Fruit fly (Drosophila melanogaster) whole organism, embryonic: Measurements from ENCODE around the gene SNRPG.

Experiments
- Ada2b ChIP-seq: fragments of 200-800 bp; sonication (Bioruptor generic); IDR thresholded peaks from 2 replicates; pipeline ENCODE4 v1.3.6; 2022; ENCODE audit warnings: missing biosample characterization, missing genetic modification characterization
- BtbVII ChIP-seq: fragments of 200-800 bp; sonication (Bioruptor generic); optimal IDR thresholded peaks from 3 replicates; lab custom pipeline; 2017; ENCODE audit warnings: missing biosample characterization, mild to moderate bottlenecking, missing genetic modification characterization
- CG10366 ChIP-seq: fragments of 200-800 bp; sonication (Bioruptor generic); IDR thresholded peaks from 2 replicates; pipeline ENCODE4 v1.3.6; 2022; ENCODE audit warnings: missing biosample characterization, missing genetic modification characterization
- CG10462 ChIP-seq: fragments of 200-800 bp; sonication (Bioruptor generic); optimal IDR thresholded peaks from 2 replicates; lab custom pipeline; 2016; ENCODE audit warnings: missing biosample characterization, missing genetic modification characterization
- CG10654 ChIP-seq: fragments of 200-800 bp; sonication (Bioruptor generic); optimal IDR thresholded peaks from 2 replicates; lab custom pipeline; 2016; ENCODE audit warnings: missing biosample characterization, missing genetic modification characterization
- CG11696 ChIP-seq: fragments of 200-800 bp; sonication (Bioruptor generic); IDR thresholded peaks from 2 replicates; pipeline ENCODE4 v1.3.6; 2022; ENCODE audit warnings: missing biosample characterization, missing genetic modification characterization
- CG12942 ChIP-seq: fragments of 200-800 bp; sonication (Bioruptor generic); optimal IDR thresholded peaks from 3 replicates; lab custom pipeline; 2016; ENCODE audit warnings: missing biosample characterization, missing genetic modification characterization
- CG13775 ChIP-seq: fragments of 200-800 bp; sonication (Bioruptor generic); optimal IDR thresholded peaks from 3 replicates; lab custom pipeline; 2017; ENCODE audit warnings: missing biosample characterization, mild to moderate bottlenecking, missing genetic modification characterization
- CG14014 ChIP-seq: fragments of 200-800 bp; sonication (Bioruptor generic); IDR thresholded peaks from 2 replicates; pipeline ENCODE4 v1.3.6; 2022; ENCODE audit warnings: missing biosample characterization, missing genetic modification characterization
- CG14710 ChIP-seq: fragments of 200-800 bp; sonication (Bioruptor generic); optimal IDR thresholded peaks from 3 replicates; lab custom pipeline; 2019; ENCODE audit warnings: missing biosample characterization, mild to moderate bottlenecking, missing genetic modification characterization, moderate library complexity
- CG15073 ChIP-seq: fragments of 200-800 bp; sonication (Bioruptor generic); optimal IDR thresholded peaks from 2 replicates; lab custom pipeline; 2016; ENCODE audit warnings: missing biosample characterization, missing genetic modification characterization
- CG1792 ChIP-seq: fragments of 200-800 bp; sonication (Bioruptor generic); optimal IDR thresholded peaks from 2 replicates; lab custom pipeline; 2016; ENCODE audit warnings: missing biosample characterization, missing genetic modification characterization
- CG18599 ChIP-seq: fragments of 200-800 bp; sonication (Bioruptor generic); optimal IDR thresholded peaks from 3 replicates; lab custom pipeline; 2017; ENCODE audit warnings: missing biosample characterization, missing genetic modification characterization, mild to moderate bottlenecking, moderate library complexity, missing genetic modification reagents
- CG30020 ChIP-seq: fragments of 200-800 bp; optimal IDR thresholded peaks from 2 replicates; lab custom pipeline; 2019; ENCODE audit warnings: missing biosample characterization, mild to moderate bottlenecking, missing genetic modification characterization, moderate library complexity
- CG31441 ChIP-seq: fragments of 200-800 bp; sonication (Bioruptor generic); IDR thresholded peaks from 2 replicates; pipeline ENCODE4 v1.3.6; 2022; ENCODE audit warnings: missing biosample characterization, missing genetic modification characterization
- CG32767 ChIP-seq: fragments of 200-800 bp; sonication (Bioruptor generic); IDR thresholded peaks from 2 replicates; pipeline ENCODE4 v1.3.6; 2022; ENCODE audit warnings: missing biosample characterization, missing genetic modification characterization
- CG4328 ChIP-seq: fragments of 200-800 bp; sonication (Bioruptor generic); optimal IDR thresholded peaks from 3 replicates; lab custom pipeline; 2017; ENCODE audit warnings: missing biosample characterization, missing genetic modification reagents, missing genetic modification characterization
- CG4404 ChIP-seq: fragments of 200-800 bp; sonication (Bioruptor generic); IDR thresholded peaks from 2 replicates; pipeline ENCODE4 v1.3.6; 2022; ENCODE audit warnings: missing biosample characterization, missing genetic modification characterization
- CG4424 ChIP-seq: fragments of 200-800 bp; sonication (Bioruptor generic); optimal IDR thresholded peaks from 3 replicates; lab custom pipeline; 2016; ENCODE audit warnings: missing biosample characterization, missing genetic modification characterization
- CG4730 ChIP-seq: fragments of 200-800 bp; sonication (Bioruptor generic); IDR thresholded peaks from 2 replicates; pipeline ENCODE4 v1.3.6; 2022; ENCODE audit warnings: missing biosample characterization, missing genetic modification characterization
- CG6689 ChIP-seq: fragments of 200-800 bp; sonication (Bioruptor generic); IDR thresholded peaks from 2 replicates; pipeline ENCODE4 v1.3.6; 2022; ENCODE audit warnings: missing biosample characterization, missing genetic modification characterization
- CG9437 ChIP-seq: fragments of 200-800 bp; sonication (Bioruptor generic); optimal IDR thresholded peaks from 2 replicates; lab custom pipeline; 2018; ENCODE audit warnings: missing biosample characterization, mild to moderate bottlenecking, missing genetic modification characterization
- CrebB ChIP-seq: fragments of 200-800 bp; sonication (Bioruptor generic); optimal IDR thresholded peaks from 3 replicates; lab custom pipeline; 2018; ENCODE audit warnings: missing biosample characterization, mild to moderate bottlenecking, missing genetic modification characterization
- Dip2 ChIP-seq: fragments of 200-800 bp; sonication (Bioruptor generic); IDR thresholded peaks from 2 replicates; pipeline ENCODE4 v1.3.6; 2022; ENCODE audit warnings: missing biosample characterization, missing genetic modification characterization
- Dip3 ChIP-seq: fragments of 200-800 bp; sonication (Bioruptor generic); optimal IDR thresholded peaks from 3 replicates; lab custom pipeline; 2016; ENCODE audit warnings: missing biosample characterization, missing genetic modification characterization
- Gsc ChIP-seq: fragments of 200-800 bp; sonication (Bioruptor generic); IDR thresholded peaks from 2 replicates; pipeline ENCODE4 v1.3.6; 2022; ENCODE audit warnings: missing biosample characterization, missing genetic modification characterization
- Hr39 ChIP-seq: fragments of >200 bp; optimal IDR thresholded peaks from 2 replicates; lab custom pipeline; 2017
- Lim3 ChIP-seq: fragments of 200-800 bp; sonication (Bioruptor generic); IDR thresholded peaks from 2 replicates; pipeline ENCODE4 v1.3.6; 2022; ENCODE audit warnings: missing biosample characterization, missing genetic modification characterization
- NfI ChIP-seq: fragments of 200-800 bp; sonication (Bioruptor generic); optimal IDR thresholded peaks from 3 replicates; lab custom pipeline; 2018; ENCODE audit warnings: missing biosample characterization, mild to moderate bottlenecking, missing genetic modification characterization, moderate library complexity
- Pdp1 ChIP-seq, 2 experiments: fragments of 200-800 bp; sonication (Bioruptor generic); optimal IDR thresholded peaks; 3 replicates each; lab custom pipeline; 2016; ENCODE audit warnings: missing biosample characterization in 2 of 2, missing genetic modification characterization in 2 of 2, mild to moderate bottlenecking in 1 of 2, moderate library complexity in 1 of 2
- Sox100B ChIP-seq: fragments of 200-800 bp; sonication (Bioruptor generic); optimal IDR thresholded peaks from 3 replicates; lab custom pipeline; 2018; ENCODE audit warnings: missing biosample characterization, mild to moderate bottlenecking, missing genetic modification characterization
- Sry-β ChIP-seq: fragments of 200-800 bp; sonication (Bioruptor generic); optimal IDR thresholded peaks from 2 replicates; lab custom pipeline; 2018; ENCODE audit warnings: missing biosample characterization, mild to moderate bottlenecking, missing genetic modification characterization, moderate library complexity
- YL-1 ChIP-seq: fragments of 200-800 bp; sonication (Bioruptor generic); optimal IDR thresholded peaks from 3 replicates; lab custom pipeline; 2017; ENCODE audit warnings: missing biosample characterization, mild to moderate bottlenecking, missing genetic modification characterization
- abd-A ChIP-seq: fragments of 200-800 bp; sonication (Bioruptor generic); optimal IDR thresholded peaks from 3 replicates; lab custom pipeline; 2019; ENCODE audit warnings: missing biosample characterization, mild to moderate bottlenecking, missing genetic modification characterization, moderate library complexity
- amos ChIP-seq: fragments of 200-800 bp; sonication (Bioruptor generic); IDR thresholded peaks from 2 replicates; pipeline ENCODE4 v1.3.6; 2022; ENCODE audit warnings: missing biosample characterization, missing genetic modification characterization; ENCODE audit not compliant: partially characterized antibody
- aop ChIP-seq: fragments of 200-800 bp; sonication (Bioruptor generic); IDR thresholded peaks from 2 replicates; pipeline ENCODE4 v1.3.6; 2022; ENCODE audit warnings: missing biosample characterization, missing genetic modification characterization
- ato ChIP-seq: fragments of 200-800 bp; sonication (Bioruptor generic); IDR thresholded peaks from 2 replicates; pipeline ENCODE4 v1.3.6; 2022; ENCODE audit warnings: missing biosample characterization, missing genetic modification characterization; ENCODE audit not compliant: partially characterized antibody
- bcd ChIP-seq: fragments of 200-800 bp; sonication (Bioruptor generic); optimal IDR thresholded peaks from 2 replicates; lab custom pipeline; 2017; ENCODE audit warnings: missing biosample characterization, mild to moderate bottlenecking, missing genetic modification characterization
- disco-r ChIP-seq: fragments of 200-800 bp; sonication (Bioruptor generic); optimal IDR thresholded peaks from 2 replicates; lab custom pipeline; 2016; ENCODE audit warnings: missing biosample characterization, missing genetic modification characterization
- gem ChIP-seq: fragments of 200-800 bp; sonication (Bioruptor generic); optimal IDR thresholded peaks from 2 replicates; lab custom pipeline; 2019; ENCODE audit warnings: missing biosample characterization, mild to moderate bottlenecking, missing genetic modification characterization, moderate library complexity
- gt ChIP-seq: fragments of 200-800 bp; sonication (Bioruptor generic); IDR thresholded peaks from 2 replicates; pipeline ENCODE4 v1.3.6; 2022; ENCODE audit warnings: missing biosample characterization, missing genetic modification characterization
- ham ChIP-seq: fragments of 200-800 bp; sonication (Bioruptor generic); IDR thresholded peaks from 2 replicates; pipeline ENCODE4 v1.3.6; 2022; ENCODE audit warnings: missing biosample characterization, missing genetic modification characterization
- hb ChIP-seq: fragments of 200-800 bp; sonication (Bioruptor generic); IDR thresholded peaks from 3 replicates; pipeline ENCODE4 v1.3.6; 2022; ENCODE audit warnings: missing biosample characterization, missing genetic modification characterization; ENCODE audit not compliant: partially characterized antibody
- hbn ChIP-seq: fragments of 200-800 bp; sonication (Bioruptor generic); IDR thresholded peaks from 2 replicates; pipeline ENCODE4 v1.3.6; 2022; ENCODE audit warnings: missing biosample characterization, missing genetic modification characterization; ENCODE audit not compliant: partially characterized antibody
- shn ChIP-seq: fragments of 200-800 bp; sonication (Bioruptor generic); optimal IDR thresholded peaks from 3 replicates; lab custom pipeline; 2016; ENCODE audit warnings: missing biosample characterization, missing genetic modification characterization
- slp2 ChIP-seq: fragments of 200-800 bp; sonication (Bioruptor generic); optimal IDR thresholded peaks from 2 replicates; lab custom pipeline; 2016; ENCODE audit warnings: missing biosample characterization, missing genetic modification characterization
- sob ChIP-seq: fragments of 200-800 bp; sonication (Bioruptor generic); IDR thresholded peaks from 2 replicates; pipeline ENCODE4 v1.3.6; 2022; ENCODE audit warnings: missing biosample characterization, missing genetic modification characterization
- tio ChIP-seq: fragments of 200-800 bp; sonication (Bioruptor generic); optimal IDR thresholded peaks from 2 replicates; lab custom pipeline; 2017; ENCODE audit warnings: missing biosample characterization, missing genetic modification characterization, inconsistent platforms
- vnd ChIP-seq: fragments of 200-800 bp; sonication (Bioruptor generic); IDR thresholded peaks from 3 replicates; pipeline ENCODE4 v1.3.6; 2022; ENCODE audit warnings: missing biosample characterization, missing genetic modification characterization; ENCODE audit not compliant: partially characterized antibody

The SNRPG gene

dm6 chrX:16640260-16641100, at the start of gene SNRPG, which contains the start of gene mthl1 (continued):
- TF ChIP-seq CG12942 (GFP tag; lab: Kevin White, UChicago) (peak; percentile 73), CG15073 (GFP tag; lab: Kevin White, UChicago) (peak; percentile 44), Sox100B (GFP tag; lab: Kevin White, UChicago) (peak; percentile 14), CG4424 (GFP tag; lab: Kevin White, UChicago) (peak; percentile 76), CG10654 (GFP tag; lab: Kevin White, UChicago) (peak; percentile 68), Dip2 (no peak), vnd (GFP tag; lab: Robert Waterston, UW) (peak; percentile 66), CG31441 (GFP tag; lab: Robert Waterston, UW) (peak; percentile 74), Ada2b (peak; percentile 84), CG6689 (GFP tag; lab: Robert Waterston, UW) (peak; percentile 90), bcd (GFP tag; lab: Kevin White, UChicago) (peak; percentile 87), CG10366 (GFP tag; lab: Robert Waterston, UW) (peak; percentile 49), abd-A (tag; lab: Kevin White, UChicago) (no peak), CrebB (peak; percentile 47), CG18599 (GFP tag; lab: Kevin White, UChicago) (peak; percentile 70), CG4328 (GFP tag; lab: Kevin White, UChicago) (peak; percentile 32), Sry-β (GFP tag; lab: Kevin White, UChicago) (peak; percentile 71), Pdp1 (GFP tag; optimal IDR thresholded peaks at IDR 0.05; lab: Kevin White, UChicago) (peak; percentile 70 to 80), CG11696 (GFP tag; lab: Robert Waterston, UW) (peak; percentile 76), sob (GFP tag; lab: Robert Waterston, UW) (peak; percentile 89), BtbVII (GFP tag; lab: Kevin White, UChicago) (no peak), CG32767 (GFP tag; lab: Robert Waterston, UW) (peak; percentile 76; the same call in 1 of the 2 replicates), CG14014 (GFP tag; lab: Robert Waterston, UW) (peak; percentile 94), YL-1 (GFP tag; lab: Kevin White, UChicago) (peak; percentile 56), aop (GFP tag; lab: Robert Waterston, UW) (0 out of 2 replicates have a peak, but pooled peaks have one; percentile 64), Hr39 (no peak), hb (GFP tag; lab: Robert Waterston, UW) (no peak), hbn (GFP tag; lab: Robert Waterston, UW) (peak; percentile 70), ato (GFP tag; lab: Robert Waterston, UW) (peak; percentile 46; the same call in 1 of the 2 replicates), disco-r (peak; percentile 13), Dip3 (GFP tag; lab: Kevin White, UChicago) (peak; percentile 92), Gsc (GFP tag; lab: Robert Waterston, UW) (peak; percentile 92), shn (GFP tag; lab: Kevin White, UChicago) (peak; percentile 77), amos (GFP tag; lab: Robert Waterston, UW) (peak; percentile 68), gt (GFP tag; lab: Robert Waterston, UW) (peak; percentile 78), CG30020 (tag; lab: Kevin White, UChicago) (peak; percentile 94), CG4404 (GFP tag; lab: Robert Waterston, UW) (peak; percentile 86), CG4730 (GFP tag; lab: Robert Waterston, UW) (peak; percentile 90), gem (tag; lab: Kevin White, UChicago) (peak; percentile 87), CG1792 (GFP tag; lab: Kevin White, UChicago) (peak; percentile 41), CG10462 (GFP tag; lab: Kevin White, UChicago) (peak; percentile 38), tio (peak; percentile 86), CG14710 (tag; lab: Kevin White, UChicago) (peak; percentile 100), Lim3 (GFP tag; lab: Robert Waterston, UW) (peak; percentile 70), CG9437 (GFP tag; lab: Kevin White, UChicago) (peak; percentile 56), NfI (peak; percentile 79), ham (GFP tag; lab: Robert Waterston, UW) (peak; percentile 77; the same call in 1 of the 2 replicates), CG13775 (peak; percentile 81), slp2 (GFP tag; lab: Kevin White, UChicago) (peak; percentile 1)
